Worm (Caenorhabditis elegans) whole organism, L4/young adult: ENCODE results near the gene C02B8.6.

Experiments
- W03F9.2 ChIP-seq: fragments of 150-350 bp; optimal IDR thresholded peaks from 2 replicates; lab custom pipeline; 2014; ENCODE audit warnings: missing biosample characterization, missing genetic modification characterization
- dao-5 ChIP-seq: sonication (generic microtip); optimal IDR thresholded peaks from 2 replicates; lab custom pipeline; 2016; ENCODE audit warnings: missing genotype, missing genetic modification characterization, moderate library complexity, missing compliant biosample characterization

- no peak for TF ChIP-seq W03F9.2 (tag; lab: Kevin White, UChicago)
- no peak for TF ChIP-seq dao-5
Measured at ce11 chrX:8169534-8169933, 33.4 kb upstream of the C02B8.6 start, which contains the start of gene C17H11.2.
